Fruit fly (Drosophila melanogaster): ENCODE measurements around the gene Yod1.

The Yod1 gene

dm6 chr3L:5102050-5102449 is 31.6 kb upstream of the Yod1 start:
- TF ChIP-seq CG15514 (GFP tag; optimal IDR thresholded peaks at IDR 0.05), result peak; percentile 91
- TF ChIP-seq fd3F (GFP tag; optimal IDR thresholded peaks at IDR 0.05), result no peak
- no peak for TF ChIP-seq Hsf (GFP tag; optimal IDR thresholded peaks at IDR 0.05)
- no peak for TF ChIP-seq odd (GFP tag; optimal IDR thresholded peaks at IDR 0.05)

dm6 chr3L:5125202-5125601 is 8.5 kb upstream of the Yod1 start:
- TF ChIP-seq zen2 (GFP tag; IDR thresholded peaks at IDR 0.05; ENCODE audit: partially characterized antibody) (no peak), Ets65A (GFP tag) (peak; percentile 10), CTCF (GFP tag; optimal IDR thresholded peaks at IDR 0.05) (peak; percentile 82), Kr (GFP tag; optimal IDR thresholded peaks at IDR 0.05) (no peak), CG3281 (GFP tag; optimal IDR thresholded peaks at IDR 0.05) (no peak), prd (optimal IDR thresholded peaks at IDR 0.05) (no peak), prd (GFP tag; IDR thresholded peaks at IDR 0.05) (no peak), sima (GFP tag; optimal IDR thresholded peaks at IDR 0.05) (no peak), CG10274 (GFP tag; optimal IDR thresholded peaks at IDR 0.05) (no peak), vnd (GFP tag; IDR thresholded peaks at IDR 0.05; ENCODE audit: partially characterized antibody) (0 out of 3 replicates have a peak, but pooled peaks have one; percentile 23), Lpt (GFP tag; optimal IDR thresholded peaks at IDR 0.05) (no peak), MESR4 (GFP tag; optimal IDR thresholded peaks at IDR 0.05) (no peak), hb (GFP tag; IDR thresholded peaks at IDR 0.05; ENCODE audit: partially characterized antibody) (no peak), CG17328 (GFP tag; IDR thresholded peaks at IDR 0.05) (no peak), Side (GFP tag; optimal IDR thresholded peaks at IDR 0.05) (no peak), Fer3 (tag; optimal IDR thresholded peaks at IDR 0.05) (no peak), crol (GFP tag; IDR thresholded peaks at IDR 0.05) (peak; percentile 46; the same call in 1 of the 2 replicates), Nf-YA (GFP tag; IDR thresholded peaks at IDR 0.05) (no peak), CG2116 (GFP tag; optimal IDR thresholded peaks at IDR 0.05) (no peak), knrl (GFP tag; IDR thresholded peaks at IDR 0.05; ENCODE audit: partially characterized antibody) (no peak), ase (GFP tag; IDR thresholded peaks at IDR 0.05) (no peak), caup (GFP tag; optimal IDR thresholded peaks at IDR 0.05; ENCODE audit: severe bottlenecking) (no peak), hth (optimal IDR thresholded peaks at IDR 0.05) (no peak)

dm6 chr3L:5127609-5128008 is 6.1 kb upstream of the Yod1 start:
- TF ChIP-seq nom (GFP tag; optimal IDR thresholded peaks at IDR 0.05) (peak; percentile 3), ase (GFP tag; IDR thresholded peaks at IDR 0.05) (no peak), vvl (GFP tag; IDR thresholded peaks at IDR 0.05) (peak; percentile 76), kni (GFP tag; optimal IDR thresholded peaks at IDR 0.05) (peak; percentile 61)

dm6 chr3L:5128214-5128613 is 5.5 kb upstream of the Yod1 start:
- TF ChIP-seq Atf6 (GFP tag; IDR thresholded peaks at IDR 0.05) (no peak), oc (tag; optimal IDR thresholded peaks at IDR 0.05) (no peak), Drgx (GFP tag; IDR thresholded peaks at IDR 0.05) (peak; percentile 46), crc (GFP tag; optimal IDR thresholded peaks at IDR 0.05) (no peak), Sox102F (GFP tag; optimal IDR thresholded peaks at IDR 0.05) (peak; percentile 7), CG10431 (GFP tag; optimal IDR thresholded peaks at IDR 0.05) (no peak), CG4730 (GFP tag; IDR thresholded peaks at IDR 0.05) (no peak), CG4707 (GFP tag; optimal IDR thresholded peaks at IDR 0.05) (no peak), Hr51 (GFP tag; optimal IDR thresholded peaks at IDR 0.05) (peak in 1 of 2 experiments; percentile 11), CG11504 (tag; optimal IDR thresholded peaks at IDR 0.05) (peak; percentile 2), hkb (optimal IDR thresholded peaks at IDR 0.05) (no peak), hkb (GFP tag; IDR thresholded peaks at IDR 0.05) (no peak), CG10462 (GFP tag; optimal IDR thresholded peaks at IDR 0.05) (no peak), Rfx (GFP tag; IDR thresholded peaks at IDR 0.05) (no peak), Sry-δ (GFP tag; optimal IDR thresholded peaks at IDR 0.05) (no peak)

Data from whole organism, embryonic.